Comparison of ENCODE assay signal across 4 fruit fly cellular contexts in genomic region chrX:3880645-3881316, dm6.
A peak's percentile ranks its signal among the peaks of the same experiment; 100 is the strongest.
TF ChIP-seq lines count a peak whose summit lies in the region.

Gene VhaAC39-1 (plus strand): TSS chrX:3880748.

- no peak for TF ChIP-seq CTCF in whole organism, embryonic (GFP tag; optimal IDR thresholded peaks at IDR 0.05; lab: Kevin White, UChicago)

TF ChIP-seq in whole organism, adult, 20 proteins besides CTCF, POLR2A, EP300 and RAD21:
- TF ChIP-seq CG1620 (GFP tag; optimal IDR thresholded peaks at IDR 0.05; lab: Kevin White, UChicago) (no peak), kay (GFP tag; lab: Kevin White, UChicago; ENCODE audit: borderline replicate concordance) (peak; percentile 25), CG12768 (GFP tag; optimal IDR thresholded peaks at IDR 0.05; lab: Kevin White, UChicago) (no peak), Mnt (GFP tag; optimal IDR thresholded peaks at IDR 0.05; lab: Kevin White, UChicago) (peak; percentile 15), CG5204 (GFP tag; optimal IDR thresholded peaks at IDR 0.05; lab: Kevin White, UChicago) (no peak), tj (GFP tag; optimal IDR thresholded peaks at IDR 0.05; lab: Kevin White, UChicago) (peak; percentile 1), bab1 (GFP tag; optimal IDR thresholded peaks at IDR 0.05; lab: Kevin White, UChicago) (peak; percentile 25), toe (GFP tag; optimal IDR thresholded peaks at IDR 0.05; lab: Kevin White, UChicago) (no peak), CG11617 (GFP tag; optimal IDR thresholded peaks at IDR 0.05; lab: Kevin White, UChicago) (peak; percentile 4)

TF ChIP-seq in whole organism, embryonic, 481 proteins besides CTCF, POLR2A, EP300 and RAD21 (continues in another document):
- TF ChIP-seq CG17186 (GFP tag; optimal IDR thresholded peaks at IDR 0.05; lab: Kevin White, UChicago) (peak; percentile 99), trem (tag; optimal IDR thresholded peaks at IDR 0.05; lab: Kevin White, UChicago) (no peak), unpg (GFP tag; optimal IDR thresholded peaks at IDR 0.05; lab: Kevin White, UChicago) (no peak), jing (GFP tag; optimal IDR thresholded peaks at IDR 0.05; lab: Kevin White, UChicago) (no peak), zf30C (GFP tag; optimal IDR thresholded peaks at IDR 0.05; lab: Kevin White, UChicago) (no peak), lov (optimal IDR thresholded peaks at IDR 0.05; lab: Kevin White, UChicago) (no peak), lov (GFP tag; IDR thresholded peaks at IDR 0.05; lab: Robert Waterston, UW) (no peak), Stat92E (GFP tag; optimal IDR thresholded peaks at IDR 0.05; lab: Kevin White, UChicago) (no peak), esg (GFP tag; conservative IDR thresholded peaks at IDR 0.05; lab: Robert Waterston, UW) (no peak), CG18764 (GFP tag; optimal IDR thresholded peaks at IDR 0.05; lab: Kevin White, UChicago) (no peak), HmgD (GFP tag; optimal IDR thresholded peaks at IDR 0.05; lab: Kevin White, UChicago) (no peak), CG12659 (GFP tag; optimal IDR thresholded peaks at IDR 0.05; lab: Kevin White, UChicago) (peak; percentile 4), sima (GFP tag; optimal IDR thresholded peaks at IDR 0.05; lab: Kevin White, UChicago) (no peak), gce (GFP tag; IDR thresholded peaks at IDR 0.05; lab: Robert Waterston, UW) (no peak), E2f2 (GFP tag; IDR thresholded peaks at IDR 0.05; lab: Robert Waterston, UW) (peak; percentile 46), NC2α (GFP tag; optimal IDR thresholded peaks at IDR 0.05; lab: Kevin White, UChicago) (no peak), inv (GFP tag; IDR thresholded peaks at IDR 0.05; lab: Robert Waterston, UW; ENCODE audit: partially characterized antibody) (no peak), Opbp (GFP tag; IDR thresholded peaks at IDR 0.05; lab: Robert Waterston, UW; ENCODE audit: partially characterized antibody) (0 out of 3 replicates have a peak, but pooled peaks have one; percentile 30), gt (GFP tag; IDR thresholded peaks at IDR 0.05; lab: Robert Waterston, UW) (no peak), Med (GFP tag; lab: Kevin White, UChicago) (peak; percentile 60), chn (GFP tag; optimal IDR thresholded peaks at IDR 0.05; lab: Kevin White, UChicago) (no peak), CG4820 (GFP tag; optimal IDR thresholded peaks at IDR 0.05; lab: Kevin White, UChicago) (no peak), vvl (GFP tag; IDR thresholded peaks at IDR 0.05; lab: Robert Waterston, UW) (no peak), bbx (GFP tag; IDR thresholded peaks at IDR 0.05; lab: Robert Waterston, UW; ENCODE audit: partially characterized antibody) (no peak), onecut (GFP tag; IDR thresholded peaks at IDR 0.05; lab: Robert Waterston, UW) (peak; percentile 89), da (GFP tag; optimal IDR thresholded peaks at IDR 0.05; lab: Kevin White, UChicago) (no peak), phol (tag; optimal IDR thresholded peaks at IDR 0.05; lab: Kevin White, UChicago) (peak; percentile 25), psq (GFP tag; optimal IDR thresholded peaks at IDR 0.05; lab: Kevin White, UChicago) (no peak), CG17385 (GFP tag; optimal IDR thresholded peaks at IDR 0.05; lab: Kevin White, UChicago) (peak; percentile 89)

TF ChIP-seq in whole organism, prepupa, 60 proteins besides CTCF, POLR2A, EP300 and RAD21:
- TF ChIP-seq achi (GFP tag; optimal IDR thresholded peaks at IDR 0.05; lab: Kevin White, UChicago): peak; percentile 99
- TF ChIP-seq Ets21C (GFP tag; optimal IDR thresholded peaks at IDR 0.05; lab: Kevin White, UChicago): no peak
- TF ChIP-seq vri (GFP tag; optimal IDR thresholded peaks at IDR 0.05; lab: Kevin White, UChicago): no peak
- TF ChIP-seq svp (GFP tag; lab: Kevin White, UChicago): peak; percentile 93
- no peak for TF ChIP-seq topi (GFP tag; optimal IDR thresholded peaks at IDR 0.05; lab: Kevin White, UChicago)
- peak in 1 of 2 experiments; percentile 25 for TF ChIP-seq ss (GFP tag; optimal IDR thresholded peaks at IDR 0.05; lab: Kevin White, UChicago)
- no peak for TF ChIP-seq salr (GFP tag; optimal IDR thresholded peaks at IDR 0.05; lab: Kevin White, UChicago)
- no peak for TF ChIP-seq CG6792 (GFP tag; optimal IDR thresholded peaks at IDR 0.05; lab: Kevin White, UChicago)
- peak; percentile 69 for TF ChIP-seq Eip78C (GFP tag; lab: Kevin White, UChicago)
- TF ChIP-seq Met (GFP tag; optimal IDR thresholded peaks at IDR 0.05; lab: Kevin White, UChicago): no peak

TF ChIP-seq in whole organism, wandering third instar larva, 38 proteins besides CTCF, POLR2A, EP300 and RAD21:
- TF ChIP-seq HLH106 (tag; optimal IDR thresholded peaks at IDR 0.05; lab: Kevin White, UChicago): peak; percentile 17
- no peak for TF ChIP-seq rgr (GFP tag; optimal IDR thresholded peaks at IDR 0.05; lab: Kevin White, UChicago)
- TF ChIP-seq Rel (GFP tag; optimal IDR thresholded peaks at IDR 0.05; lab: Kevin White, UChicago): no peak
- TF ChIP-seq Rel (tag; optimal IDR thresholded peaks at IDR 0.05; lab: Kevin White, UChicago): peak; percentile 43
- TF ChIP-seq woc (GFP tag; optimal IDR thresholded peaks at IDR 0.05; lab: Kevin White, UChicago): no peak
- no peak for TF ChIP-seq psq (GFP tag; optimal IDR thresholded peaks at IDR 0.05; lab: Kevin White, UChicago)
- no peak for TF ChIP-seq brk (GFP tag; optimal IDR thresholded peaks at IDR 0.05; lab: Kevin White, UChicago)
- TF ChIP-seq Dif (GFP tag; optimal IDR thresholded peaks at IDR 0.05; lab: Kevin White, UChicago; ENCODE audit: partially characterized antibody): no peak
- no peak for TF ChIP-seq OdsH (GFP tag; optimal IDR thresholded peaks at IDR 0.05; lab: Kevin White, UChicago)
- TF ChIP-seq dsf (GFP tag; optimal IDR thresholded peaks at IDR 0.05; lab: Kevin White, UChicago; ENCODE audit: borderline replicate concordance): no peak
- TF ChIP-seq N (GFP tag; optimal IDR thresholded peaks at IDR 0.05; lab: Kevin White, UChicago): peak; percentile 17
- TF ChIP-seq lola (GFP tag; optimal IDR thresholded peaks at IDR 0.05; lab: Kevin White, UChicago): no peak
- no peak for TF ChIP-seq Hnf4 (GFP tag; optimal IDR thresholded peaks at IDR 0.05; lab: Kevin White, UChicago)
- TF ChIP-seq ey (GFP tag; optimal IDR thresholded peaks at IDR 0.05; lab: Kevin White, UChicago): no peak
TF ChIP-seq in whole organism, wandering third instar larva: peak in this region for 3.
